Fruit fly (Drosophila melanogaster) whole organism, embryonic: Measurements from ENCODE around the gene Hecw.

Experiments used
- Atf-2 ChIP-seq: fragments of 200-800 bp; sonication (Bioruptor generic); optimal IDR thresholded peaks from 2 replicates; lab custom pipeline; 2016; ENCODE audit warnings: missing biosample characterization, missing genetic modification characterization
- CG10274 ChIP-seq: fragments of 200-800 bp; sonication (Bioruptor generic); optimal IDR thresholded peaks from 3 replicates; lab custom pipeline; 2017; ENCODE audit warnings: missing biosample characterization, mild to moderate bottlenecking, missing genetic modification characterization
- CG10565 ChIP-seq: fragments of 200-800 bp; sonication (Bioruptor generic); optimal IDR thresholded peaks from 3 replicates; lab custom pipeline; 2016; ENCODE audit warnings: missing biosample characterization, mild to moderate bottlenecking, missing genetic modification characterization
- CG1233 ChIP-seq: fragments of 200-800 bp; sonication (Bioruptor generic); optimal IDR thresholded peaks from 4 replicates; lab custom pipeline; 2018; ENCODE audit warnings: missing biosample characterization, mild to moderate bottlenecking, missing genetic modification characterization
- CG12659 ChIP-seq: fragments of 200-800 bp; sonication (Bioruptor generic); optimal IDR thresholded peaks from 3 replicates; lab custom pipeline; 2017; ENCODE audit warnings: mild to moderate bottlenecking, missing biosample characterization, missing genetic modification reagents, missing genetic modification characterization
- CG13894 ChIP-seq: fragments of 200-800 bp; sonication (Bioruptor generic); optimal IDR thresholded peaks from 3 replicates; lab custom pipeline; 2018; ENCODE audit warnings: missing biosample characterization, mild to moderate bottlenecking, missing genetic modification characterization, moderate library complexity
- CG15011 ChIP-seq: fragments of 200-800 bp; sonication (Bioruptor generic); optimal IDR thresholded peaks from 3 replicates; lab custom pipeline; 2018; ENCODE audit warnings: missing biosample characterization, mild to moderate bottlenecking, missing genetic modification characterization
- CG15479 ChIP-seq: fragments of 200-800 bp; sonication (Bioruptor generic); optimal IDR thresholded peaks from 3 replicates; lab custom pipeline; 2019; ENCODE audit warnings: missing biosample characterization, mild to moderate bottlenecking, missing genetic modification characterization, moderate library complexity
- CG17359 ChIP-seq: fragments of 200-800 bp; sonication (Bioruptor generic); optimal IDR thresholded peaks from 3 replicates; lab custom pipeline; 2018; ENCODE audit warnings: missing biosample characterization, mild to moderate bottlenecking, missing genetic modification characterization, moderate library complexity
- CG30020 ChIP-seq: fragments of 200-800 bp; optimal IDR thresholded peaks from 2 replicates; lab custom pipeline; 2019; ENCODE audit warnings: missing biosample characterization, mild to moderate bottlenecking, missing genetic modification characterization, moderate library complexity
- CG30431 ChIP-seq: fragments of 200-800 bp; sonication (Bioruptor generic); optimal IDR thresholded peaks from 2 replicates; lab custom pipeline; 2017; ENCODE audit warnings: missing biosample characterization, missing genetic modification characterization
- CG3163 ChIP-seq: fragments of 200-800 bp; sonication (Bioruptor generic); optimal IDR thresholded peaks from 3 replicates; lab custom pipeline; 2016; ENCODE audit warnings: missing biosample characterization, missing genetic modification characterization
- CG3726 ChIP-seq: fragments of 200-800 bp; sonication (Bioruptor generic); IDR thresholded peaks from 3 replicates; pipeline ENCODE4, ENCODE4 v1.3.6; 2022; ENCODE audit warnings: missing biosample characterization, missing genetic modification characterization
- CG5953 ChIP-seq: fragments of 200-800 bp; sonication (Bioruptor generic); IDR thresholded peaks from 2 replicates; pipeline ENCODE4 v1.3.6; 2022; ENCODE audit warnings: missing biosample characterization, missing genetic modification characterization
- CG6654 ChIP-seq: fragments of 200-800 bp; sonication (Bioruptor generic); optimal IDR thresholded peaks from 2 replicates; lab custom pipeline; 2017; ENCODE audit warnings: missing biosample characterization, mild to moderate bottlenecking, missing genetic modification characterization
- CG6791 ChIP-seq: fragments of 200-800 bp; sonication (Bioruptor generic); IDR thresholded peaks from 3 replicates; pipeline ENCODE4 v1.3.6; 2022; ENCODE audit warnings: missing biosample characterization, missing genetic modification characterization; ENCODE audit not compliant: partially characterized antibody
- CG8478 ChIP-seq: fragments of >200 bp; optimal IDR thresholded peaks from 2 replicates; lab custom pipeline; 2018
- CG9215 ChIP-seq: fragments of 200-800 bp; sonication (Bioruptor generic); IDR thresholded peaks from 2 replicates; pipeline ENCODE4 v1.3.6; 2022; ENCODE audit warnings: missing biosample characterization, missing genetic modification characterization
- CTCF ChIP-seq: fragments of 200-800 bp; sonication (Bioruptor generic); optimal IDR thresholded peaks from 2 replicates; lab custom pipeline; 2017; ENCODE audit warnings: missing biosample characterization, mild to moderate bottlenecking, missing genetic modification characterization, moderate library complexity
- Gsc ChIP-seq: fragments of 200-800 bp; sonication (Bioruptor generic); IDR thresholded peaks from 2 replicates; pipeline ENCODE4 v1.3.6; 2022; ENCODE audit warnings: missing biosample characterization, missing genetic modification characterization
- Hey ChIP-seq: fragments of 200-800 bp; sonication (Bioruptor generic); optimal IDR thresholded peaks from 3 replicates; lab custom pipeline; 2018; ENCODE audit warnings: missing biosample characterization, mild to moderate bottlenecking, missing genetic modification characterization
- Hr78 ChIP-seq, 2 experiments: fragments of 200-800 bp in 1 of 2; fragments of >200 bp in 1 of 2; sonication (Bioruptor generic) in 1 of 2; optimal IDR thresholded peaks; 2 replicates each; lab custom pipeline; 2017 to 2019; ENCODE audit warnings: missing biosample characterization in 2 of 2, missing genetic modification characterization in 2 of 2, mild to moderate bottlenecking in 1 of 2, moderate library complexity in 1 of 2
- NfI ChIP-seq: fragments of 200-800 bp; sonication (Bioruptor generic); optimal IDR thresholded peaks from 3 replicates; lab custom pipeline; 2018; ENCODE audit warnings: missing biosample characterization, mild to moderate bottlenecking, missing genetic modification characterization, moderate library complexity
- Optix ChIP-seq: fragments of 200-800 bp; sonication (Bioruptor generic); IDR thresholded peaks from 3 replicates; pipeline ENCODE4 v1.3.6; 2022; ENCODE audit warnings: missing biosample characterization, missing genetic modification characterization
- PHDP ChIP-seq: fragments of 200-800 bp; sonication (Bioruptor generic); optimal IDR thresholded peaks from 3 replicates; lab custom pipeline; 2018; ENCODE audit warnings: missing biosample characterization, mild to moderate bottlenecking, missing genetic modification characterization, moderate library complexity
- Poxn ChIP-seq: fragments of 200-800 bp; sonication (Bioruptor generic); IDR thresholded peaks from 2 replicates; pipeline ENCODE4 v1.3.6; 2022; ENCODE audit warnings: missing biosample characterization, missing genetic modification characterization
- Ravus ChIP-seq: fragments of 200-800 bp; sonication (Bioruptor generic); IDR thresholded peaks from 2 replicates; pipeline ENCODE4 v1.3.6; 2022; ENCODE audit warnings: missing biosample characterization, missing genetic modification characterization
- Sin3A ChIP-seq: fragments of >200 bp; optimal IDR thresholded peaks from 2 replicates; lab custom pipeline; 2018
- Stat92E ChIP-seq, 3 experiments: fragments of >200 bp in 2 of 3; fragments of 200-800 bp in 1 of 3; sonication (Bioruptor generic) in 1 of 3; optimal IDR thresholded peaks; 2 replicates each; lab custom pipeline; 2017 to 2019; ENCODE audit warnings: missing biosample characterization in 3 of 3, missing genetic modification characterization in 3 of 3, mild to moderate bottlenecking in 1 of 3, moderate library complexity in 1 of 3
- TFAM ChIP-seq: fragments of 200-800 bp; sonication (Bioruptor generic); optimal IDR thresholded peaks from 2 replicates; lab custom pipeline; 2017; ENCODE audit warnings: missing biosample characterization, missing genetic modification characterization, inconsistent platforms
- Usf ChIP-seq: fragments of 200-800 bp; sonication (Bioruptor generic); optimal IDR thresholded peaks from 2 replicates; lab custom pipeline; 2017; ENCODE audit warnings: missing genotype, missing biosample characterization, missing genetic modification characterization
- ara ChIP-seq: fragments of 200-800 bp; sonication (Bioruptor generic); IDR thresholded peaks from 2 replicates; pipeline ENCODE4 v1.3.6; 2022; ENCODE audit warnings: missing biosample characterization, missing genetic modification characterization
- ash1 ChIP-seq: fragments of 200-800 bp; sonication (Bioruptor generic); optimal IDR thresholded peaks from 2 replicates; lab custom pipeline; 2018; ENCODE audit warnings: missing biosample characterization, mild to moderate bottlenecking, missing genetic modification characterization
- az2 ChIP-seq: fragments of 200-800 bp; sonication (Bioruptor generic); optimal IDR thresholded peaks from 3 replicates; lab custom pipeline; 2016; ENCODE audit warnings: missing biosample characterization, missing genetic modification characterization
- da ChIP-seq: fragments of 200-800 bp; sonication (Bioruptor generic); optimal IDR thresholded peaks from 2 replicates; lab custom pipeline; 2016; ENCODE audit warnings: missing biosample characterization, missing genetic modification characterization
- dati ChIP-seq: fragments of 200-800 bp; sonication (Bioruptor generic); IDR thresholded peaks from 2 replicates; pipeline ENCODE4 v1.3.6; 2022; ENCODE audit warnings: missing biosample characterization, missing genetic modification characterization
- esg ChIP-seq: fragments of 200-800 bp; sonication (Bioruptor generic); conservative IDR thresholded peaks from 2 replicates; pipeline ENCODE4 v1.3.6; 2022; ENCODE audit warnings: missing biosample characterization, missing genetic modification characterization
- ham ChIP-seq: fragments of 200-800 bp; sonication (Bioruptor generic); IDR thresholded peaks from 2 replicates; pipeline ENCODE4 v1.3.6; 2022; ENCODE audit warnings: missing biosample characterization, missing genetic modification characterization
- jumu ChIP-seq: fragments of 200-800 bp; sonication (Bioruptor generic); optimal IDR thresholded peaks from 3 replicates; lab custom pipeline; 2016; ENCODE audit warnings: missing biosample characterization, missing genetic modification characterization
- lab ChIP-seq: fragments of 200-800 bp; sonication (Bioruptor generic); optimal IDR thresholded peaks from 3 replicates; lab custom pipeline; 2017; ENCODE audit warnings: missing biosample characterization, missing genetic modification characterization, mild to moderate bottlenecking, moderate library complexity, missing genetic modification reagents
- nom ChIP-seq: fragments of 200-800 bp; sonication (Bioruptor generic); optimal IDR thresholded peaks from 2 replicates; lab custom pipeline; 2017; ENCODE audit warnings: missing biosample characterization, missing genetic modification characterization, mild to moderate bottlenecking, moderate library complexity, missing genetic modification reagents
- onecut ChIP-seq: fragments of 200-800 bp; sonication (Bioruptor generic); IDR thresholded peaks from 2 replicates; pipeline ENCODE4 v1.3.6; 2022; ENCODE audit warnings: missing biosample characterization, missing genetic modification characterization
- org-1 ChIP-seq: fragments of 200-800 bp; sonication (Bioruptor generic); optimal IDR thresholded peaks from 2 replicates; lab custom pipeline; 2017; ENCODE audit warnings: missing biosample characterization, missing genetic modification characterization
- otp ChIP-seq: fragments of 200-800 bp; sonication (Bioruptor generic); IDR thresholded peaks from 3 replicates; pipeline ENCODE4, ENCODE4 v1.3.6; 2022; ENCODE audit warnings: missing biosample characterization, missing genetic modification characterization
- peb ChIP-seq: fragments of 200-800 bp; sonication (Bioruptor generic); IDR thresholded peaks from 2 replicates; pipeline ENCODE4 v1.3.6; 2022; ENCODE audit warnings: missing biosample characterization, missing genetic modification characterization
- sd ChIP-seq: fragments of 200-800 bp; sonication (Bioruptor generic); optimal IDR thresholded peaks from 3 replicates; lab custom pipeline; 2018; ENCODE audit warnings: missing biosample characterization, mild to moderate bottlenecking, missing genetic modification characterization, moderate library complexity
- sens ChIP-seq: fragments of 200-800 bp; sonication (Bioruptor generic); peaks from one replicate; lab custom pipeline; 2016; ENCODE audit warnings: missing biosample characterization, missing genetic modification characterization
- slou ChIP-seq: fragments of 200-800 bp; sonication (Bioruptor generic); optimal IDR thresholded peaks from 3 replicates; lab custom pipeline; 2016; ENCODE audit warnings: missing biosample characterization, missing genetic modification characterization
- ttk ChIP-seq: fragments of 200-800 bp; sonication (Bioruptor generic); IDR thresholded peaks from 2 replicates; pipeline ENCODE4 v2.1.2; 2022; ENCODE audit warnings: missing biosample characterization, missing genetic modification characterization
- wek ChIP-seq: fragments of 200-800 bp; sonication (Bioruptor generic); optimal IDR thresholded peaks from 3 replicates; lab custom pipeline; 2018; ENCODE audit warnings: missing biosample characterization, mild to moderate bottlenecking, missing genetic modification characterization, moderate library complexity
- wor ChIP-seq: fragments of 200-800 bp; sonication (Bioruptor generic); IDR thresholded peaks from 2 replicates; pipeline ENCODE4 v1.3.6; 2022; ENCODE audit warnings: missing biosample characterization, missing genetic modification characterization
- zen ChIP-seq: fragments of 200-800 bp; sonication (Bioruptor generic); optimal IDR thresholded peaks from 3 replicates; lab custom pipeline; 2018; ENCODE audit warnings: missing biosample characterization, mild to moderate bottlenecking, missing genetic modification characterization, moderate library complexity

Gene Hecw

DNA sequence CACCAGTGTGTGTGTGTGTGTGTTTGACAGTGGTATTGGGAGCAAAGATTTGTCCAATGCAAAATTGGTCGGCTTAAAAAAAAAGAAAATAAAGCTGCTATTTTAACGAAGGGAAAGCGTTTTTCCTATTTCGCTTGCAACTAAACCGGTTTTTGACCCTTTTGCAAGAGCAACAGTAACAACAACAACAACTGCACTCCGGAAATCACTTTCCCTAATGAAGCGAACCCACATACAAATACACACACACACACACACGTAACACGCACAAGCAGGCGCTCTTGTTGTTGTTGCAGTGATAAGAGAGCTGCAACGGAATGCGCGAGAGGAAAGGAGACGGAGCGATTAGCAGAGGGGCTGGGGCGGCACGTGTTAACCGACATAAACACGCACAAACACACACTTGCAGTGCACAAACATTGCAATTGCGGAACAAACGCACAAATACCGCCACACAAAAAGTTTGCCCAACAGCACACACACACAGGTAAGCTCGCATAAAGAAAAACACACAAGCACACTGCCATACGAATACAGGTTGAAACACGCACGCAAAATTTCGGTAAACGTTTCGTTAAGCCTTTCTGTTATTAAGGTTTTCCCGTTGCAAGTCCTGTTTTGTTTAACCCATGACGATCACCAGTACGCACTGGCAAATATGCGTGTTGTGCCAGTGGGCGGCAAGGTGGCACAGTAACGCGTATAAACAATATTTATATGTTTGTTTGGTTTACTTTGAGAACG, 49.5 kb downstream of the Hecw start (continued):
- TF ChIP-seq zen (tag; lab: Kevin White, UChicago) = peak; percentile 27
- TF ChIP-seq Usf (GFP tag; lab: Kevin White, UChicago) = no peak
- no peak for TF ChIP-seq jumu (GFP tag; lab: Kevin White, UChicago)
- no peak for TF ChIP-seq peb (GFP tag; lab: Robert Waterston, UW)
- TF ChIP-seq CG30020 (tag; lab: Kevin White, UChicago) = no peak
- no peak for TF ChIP-seq ham (GFP tag; lab: Robert Waterston, UW)
- TF ChIP-seq dati = no peak
- TF ChIP-seq CG6791 (GFP tag; lab: Robert Waterston, UW) = no peak
- no peak for TF ChIP-seq CG12659 (GFP tag; lab: Kevin White, UChicago)
- no peak for TF ChIP-seq Atf-2 (GFP tag; lab: Kevin White, UChicago)
- TF ChIP-seq wek = no peak
- no peak for TF ChIP-seq org-1
- no peak for TF ChIP-seq PHDP (tag; lab: Kevin White, UChicago)
- no peak for TF ChIP-seq TFAM (GFP tag; lab: Kevin White, UChicago)
- no peak for TF ChIP-seq CG30431 (GFP tag; lab: Kevin White, UChicago)
- TF ChIP-seq Optix (GFP tag; lab: Robert Waterston, UW) = 0 out of 3 replicates have a peak, but pooled peaks have one; percentile 24
- no peak for TF ChIP-seq ash1 (GFP tag; lab: Kevin White, UChicago)
- peak; percentile 82 for TF ChIP-seq CG8478 (lab: Kevin White, UChicago)
- no peak for TF ChIP-seq CTCF (GFP tag; lab: Kevin White, UChicago)
- TF ChIP-seq sd (tag; lab: Kevin White, UChicago) = peak; percentile 79
- no peak for TF ChIP-seq da (GFP tag; lab: Kevin White, UChicago)
- no peak for TF ChIP-seq Poxn
- no peak for TF ChIP-seq az2 (GFP tag; lab: Kevin White, UChicago)
- TF ChIP-seq Hey (tag; lab: Kevin White, UChicago) = peak; percentile 3
- no peak for TF ChIP-seq CG10565
- no peak for TF ChIP-seq CG17359 (tag; lab: Kevin White, UChicago)
- TF ChIP-seq lab (GFP tag; lab: Kevin White, UChicago) = no peak
- no peak for TF ChIP-seq CG10274
- TF ChIP-seq slou = no peak
- TF ChIP-seq CG3726 = no peak
- no peak for TF ChIP-seq NfI
- peak; percentile 63 for TF ChIP-seq sens (GFP tag; lab: Kevin White, UChicago)
- no peak for TF ChIP-seq ara
- no peak for TF ChIP-seq Sin3A (lab: Kevin White, UChicago)
- TF ChIP-seq esg = no peak
- peak in 1 of 2 experiments; percentile 27 for TF ChIP-seq Hr78 (GFP tag; optimal IDR thresholded peaks at IDR 0.05; lab: Kevin White, UChicago)
- TF ChIP-seq CG9215 (GFP tag; lab: Robert Waterston, UW) = no peak
- TF ChIP-seq otp (GFP tag; lab: Robert Waterston, UW) = 0 out of 3 replicates have a peak, but pooled peaks have one; percentile 24
- no peak for TF ChIP-seq nom (GFP tag; lab: Kevin White, UChicago)
- no peak for TF ChIP-seq CG1233 (GFP tag; lab: Kevin White, UChicago)
- no peak for TF ChIP-seq ttk (GFP tag; lab: Robert Waterston, UW)
- no peak for TF ChIP-seq CG13894 (tag; lab: Kevin White, UChicago)
- TF ChIP-seq CG3163 = no peak
- no peak for TF ChIP-seq Ravus (GFP tag; lab: Robert Waterston, UW)
- no peak for TF ChIP-seq wor (GFP tag; lab: Robert Waterston, UW)
- TF ChIP-seq onecut (GFP tag; lab: Robert Waterston, UW) = no peak
- TF ChIP-seq CG15011 (GFP tag; lab: Kevin White, UChicago) = no peak
- no peak for TF ChIP-seq CG6654 (GFP tag; lab: Kevin White, UChicago)
- no peak for TF ChIP-seq CG5953
- no peak for TF ChIP-seq Gsc
- TF ChIP-seq CG15479 (GFP tag; lab: Kevin White, UChicago) = peak; percentile 95
- no peak for TF ChIP-seq Stat92E (GFP tag; optimal IDR thresholded peaks at IDR 0.05; lab: Kevin White, UChicago)
